Worm (Caenorhabditis elegans): ENCODE results near the gene cdk-11.1.

DNA sequence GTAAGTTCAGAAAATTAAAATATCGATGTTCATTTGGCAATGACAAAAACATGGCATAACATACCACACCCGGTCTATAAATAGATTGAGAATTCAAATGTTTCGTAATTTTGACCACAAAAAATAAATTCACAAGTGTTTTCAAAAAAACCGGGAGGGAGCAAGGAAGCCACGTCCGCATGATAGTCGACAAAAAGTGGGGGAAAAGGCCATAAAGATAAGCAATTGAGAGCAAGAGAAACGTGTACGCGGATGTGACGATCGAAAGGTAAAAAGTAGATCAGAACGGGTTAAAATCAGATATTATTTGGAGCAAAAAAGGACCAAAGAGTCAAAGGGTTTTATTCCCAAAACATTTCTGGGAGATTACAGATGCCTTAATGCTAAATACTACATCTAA, 4.3 kb upstream of the cdk-11.1 start:
- TF ChIP-seq ama-1 (optimal IDR thresholded peaks at IDR 0.05), result no peak
- TF ChIP-seq duxl-1 (tag; optimal IDR thresholded peaks at IDR 0.05; ENCODE audit: poor library complexity), result no peak
- no peak for TF ChIP-seq Y75B8A.6 (GFP tag; IDR thresholded peaks at IDR 0.05)
- peak in 1 of 2 experiments; percentile 17 for TF ChIP-seq mdl-1 (tag; optimal IDR thresholded peaks at IDR 0.05)
- no peak for TF ChIP-seq skn-1 (tag; optimal IDR thresholded peaks at IDR 0.05)
- TF ChIP-seq snpc-1.2 (GFP tag; IDR thresholded peaks at IDR 0.05), result no peak
- TF ChIP-seq unc-62 (GFP tag; optimal IDR thresholded peaks at IDR 0.05 in 1 of 2), result no peak
- TF ChIP-seq unc-62 (tag; optimal IDR thresholded peaks at IDR 0.05), result no peak
- no peak for TF ChIP-seq T20F7.1 (GFP tag; optimal IDR thresholded peaks at IDR 0.05)
- TF ChIP-seq mxl-3 (GFP tag; optimal IDR thresholded peaks at IDR 0.05), result no peak
- no peak for TF ChIP-seq aly-2 (tag; optimal IDR thresholded peaks at IDR 0.05)
